Worm (Caenorhabditis elegans) whole organism, late embryonic: ENCODE results near the gene erfa-1.
A peak's percentile ranks its signal among the peaks of the same experiment; 100 is the strongest.

Experiments used
- C38D4.7 ChIP-seq: fragments of 200-800 bp; sonication (Bioruptor generic); optimal IDR thresholded peaks from 2 replicates; lab custom pipeline; 2018; ENCODE audit warnings: mild to moderate bottlenecking, missing genetic modification characterization, moderate library complexity, missing compliant biosample characterization
- K02D7.2 ChIP-seq: sonication (generic microtip); optimal IDR thresholded peaks from 2 replicates; lab custom pipeline; 2017; ENCODE audit warnings: mild to moderate bottlenecking, missing genetic modification characterization, missing compliant biosample characterization
- K09A11.1 ChIP-seq: sonication (generic microtip); optimal IDR thresholded peaks from 2 replicates; lab custom pipeline; 2017; ENCODE audit warnings: antibody characterized with exemption, mild to moderate bottlenecking, missing genetic modification characterization, missing compliant biosample characterization; ENCODE audit not compliant: insufficient read depth
- Y22D7AL.16 ChIP-seq: sonication (generic microtip); optimal IDR thresholded peaks from 2 replicates; lab custom pipeline; 2016; ENCODE audit warnings: missing genetic modification characterization, missing compliant biosample characterization
- ceh-18 ChIP-seq: sonication (generic microtip); optimal IDR thresholded peaks from 2 replicates; lab custom pipeline; 2016; ENCODE audit warnings: missing genetic modification characterization, missing compliant biosample characterization
- ceh-2 ChIP-seq: sonication (generic microtip); optimal IDR thresholded peaks from 2 replicates; lab custom pipeline; 2016; ENCODE audit warnings: missing genotype, missing genetic modification characterization, missing compliant biosample characterization
- ceh-22 ChIP-seq: sonication (generic microtip); optimal IDR thresholded peaks from 2 replicates; lab custom pipeline; 2017; ENCODE audit warnings: missing biosample characterization, missing genetic modification characterization
- ceh-30 ChIP-seq: fragments of 150-350 bp; optimal IDR thresholded peaks from 2 replicates; lab custom pipeline; 2014; ENCODE audit warnings: missing biosample characterization, missing genetic modification characterization
- ceh-31 ChIP-seq: sonication (generic microtip); optimal IDR thresholded peaks from 2 replicates; lab custom pipeline; 2016; ENCODE audit warnings: missing genetic modification characterization, missing compliant biosample characterization
- ceh-45 ChIP-seq: fragments of 200-800 bp; sonication (Bioruptor generic); IDR thresholded peaks from 2 replicates; pipeline ENCODE4 v1.3.6; 2022; ENCODE audit warnings: missing genetic modification reagents, missing genetic modification characterization, missing compliant biosample characterization
- ceh-48 ChIP-seq: sonication (generic microtip); optimal IDR thresholded peaks from 2 replicates; lab custom pipeline; 2016; ENCODE audit warnings: missing genetic modification characterization, inconsistent platforms, missing compliant biosample characterization
- che-1 ChIP-seq: sonication (generic microtip); optimal IDR thresholded peaks from 2 replicates; lab custom pipeline; 2016; ENCODE audit warnings: mild to moderate bottlenecking, missing genetic modification characterization, missing compliant biosample characterization
- elt-2 ChIP-seq: sonication (generic microtip); optimal IDR thresholded peaks from 2 replicates; lab custom pipeline; 2016; ENCODE audit warnings: missing genetic modification reagents, missing genetic modification characterization, missing compliant biosample characterization
- elt-4 ChIP-seq: sonication (generic microtip); optimal IDR thresholded peaks from 2 replicates; lab custom pipeline; 2016; ENCODE audit warnings: missing genetic modification characterization, missing compliant biosample characterization
- eyg-1 ChIP-seq: sonication (generic microtip); optimal IDR thresholded peaks from 2 replicates; lab custom pipeline; 2016; ENCODE audit warnings: missing genotype, missing genetic modification characterization, missing compliant biosample characterization
- hlh-6 ChIP-seq: sonication (generic microtip); optimal IDR thresholded peaks from 2 replicates; lab custom pipeline; 2016; ENCODE audit warnings: missing genotype, missing genetic modification characterization, missing compliant biosample characterization
- hlh-8 ChIP-seq: sonication (generic microtip); optimal IDR thresholded peaks from 2 replicates; lab custom pipeline; 2016; ENCODE audit warnings: missing genotype, missing genetic modification characterization, missing compliant biosample characterization
- lim-6 ChIP-seq: sonication (generic microtip); optimal IDR thresholded peaks from 2 replicates; lab custom pipeline; 2016; ENCODE audit warnings: missing genetic modification characterization, missing compliant biosample characterization
- madf-2 ChIP-seq: sonication (generic microtip); optimal IDR thresholded peaks from 2 replicates; lab custom pipeline; 2017; ENCODE audit warnings: missing genetic modification characterization, missing compliant biosample characterization
- nfya-1 ChIP-seq: sonication (generic microtip); optimal IDR thresholded peaks from 2 replicates; lab custom pipeline; 2017; ENCODE audit warnings: missing genetic modification characterization, mild to moderate bottlenecking, missing compliant biosample characterization, antibody characterized with exemption, moderate library complexity
- nhr-11 ChIP-seq: fragments of 150-350 bp; optimal IDR thresholded peaks from 2 replicates; lab custom pipeline; 2014; ENCODE audit warnings: missing biosample characterization, missing genetic modification characterization
- npax-4 ChIP-seq: sonication (generic microtip); optimal IDR thresholded peaks from 2 replicates; lab custom pipeline; 2016; ENCODE audit warnings: missing genetic modification characterization, missing compliant biosample characterization
- odd-2 ChIP-seq: sonication (generic microtip); optimal IDR thresholded peaks from 2 replicates; lab custom pipeline; 2017; ENCODE audit warnings: antibody characterized with exemption, mild to moderate bottlenecking, missing genetic modification characterization, missing compliant biosample characterization
- pat-9 ChIP-seq: fragments of 200-800 bp; sonication (Bioruptor generic); optimal IDR thresholded peaks from 2 replicates; lab custom pipeline; 2018; ENCODE audit warnings: mild to moderate bottlenecking, missing genetic modification characterization, moderate library complexity, missing compliant biosample characterization
- pax-1 ChIP-seq: fragments of 150-350 bp; optimal IDR thresholded peaks from 2 replicates; lab custom pipeline; 2014; ENCODE audit warnings: missing biosample characterization, missing genetic modification characterization
- pha-2 ChIP-seq: sonication (generic microtip); optimal IDR thresholded peaks from 2 replicates; lab custom pipeline; 2017; ENCODE audit warnings: mild to moderate bottlenecking, missing genetic modification characterization, missing compliant biosample characterization
- pha-4 ChIP-seq: fragments of 150-350 bp; optimal IDR thresholded peaks from 2 replicates; lab custom pipeline; 2018; ENCODE audit warnings: missing biosample characterization, missing genetic modification reagents, missing genetic modification characterization
- pros-1 ChIP-seq: fragments of 150-350 bp; optimal IDR thresholded peaks from 2 replicates; lab custom pipeline; 2014; ENCODE audit warnings: missing biosample characterization, missing genetic modification reagents, missing genetic modification characterization
- ref-2 ChIP-seq: sonication (generic microtip); optimal IDR thresholded peaks from 2 replicates; lab custom pipeline; 2016; ENCODE audit warnings: missing genetic modification characterization, missing compliant biosample characterization
- sdc-2 ChIP-seq: sonication (generic microtip); optimal IDR thresholded peaks from 2 replicates; lab custom pipeline; 2016; ENCODE audit warnings: missing genotype, missing genetic modification characterization, missing compliant biosample characterization
- sox-4 ChIP-seq: sonication (generic microtip); optimal IDR thresholded peaks from 2 replicates; lab custom pipeline; 2017; ENCODE audit warnings: mild to moderate bottlenecking, missing genetic modification characterization, inconsistent platforms, missing compliant biosample characterization
- tbx-7 ChIP-seq: sonication (generic microtip); optimal IDR thresholded peaks from 2 replicates; lab custom pipeline; 2016; ENCODE audit warnings: missing genotype, missing genetic modification characterization, missing compliant biosample characterization
- unc-55 ChIP-seq: sonication (generic microtip); optimal IDR thresholded peaks from 2 replicates; lab custom pipeline; 2017; ENCODE audit warnings: missing biosample characterization, missing genetic modification reagents, missing genetic modification characterization
- ztf-16 ChIP-seq: sonication (generic microtip); optimal IDR thresholded peaks from 2 replicates; lab custom pipeline; 2017; ENCODE audit warnings: missing genetic modification characterization, missing compliant biosample characterization

Gene erfa-1

DNA sequence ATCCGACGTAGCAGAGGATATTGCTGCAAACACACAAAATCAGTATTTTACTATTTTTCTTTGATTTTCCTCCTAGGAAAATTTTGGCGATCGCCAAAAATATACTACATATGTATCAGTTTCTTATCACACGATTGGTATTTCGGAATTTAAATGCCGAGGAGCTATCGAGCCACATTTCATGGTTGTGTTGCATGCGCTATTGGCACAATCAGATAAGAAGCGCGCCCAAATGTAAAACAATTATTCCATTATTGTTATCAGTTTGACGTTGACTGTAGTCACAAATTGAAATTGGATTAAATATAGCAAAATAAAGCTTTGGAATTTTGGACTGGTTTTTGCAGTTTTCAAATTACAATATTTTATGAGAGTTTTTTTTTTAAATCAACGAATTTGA is 35.0 kb upstream of the erfa-1 start:
- TF ChIP-seq C38D4.7 (GFP tag; lab: Kevin White, UChicago) (no peak), Y22D7AL.16 (tag; lab: Kevin White, UChicago) (no peak), odd-2 (no peak)

DNA sequence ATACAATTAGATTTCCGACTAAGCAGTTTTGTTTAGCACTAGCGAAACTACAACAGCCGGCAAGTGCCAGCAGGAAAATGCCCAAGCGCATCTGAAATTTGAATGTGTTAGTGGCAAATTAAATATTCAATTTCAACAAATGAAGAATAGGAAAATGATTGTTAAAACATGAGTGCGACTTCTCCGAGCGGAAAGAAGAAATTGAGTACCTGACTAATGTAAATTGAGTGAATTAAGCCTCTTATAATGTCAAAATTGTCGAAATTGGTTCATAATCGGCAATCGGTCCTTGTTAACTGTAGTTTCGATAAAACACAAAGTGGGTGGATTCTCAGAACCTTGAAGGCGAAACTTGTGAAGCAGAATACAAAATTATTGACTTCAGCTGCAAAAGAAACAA is 34.1 kb upstream of the erfa-1 start, which contains the start of gene gfi-1:
TSS of gene gfi-1 (minus strand) at position 101 of the 400 bp plus-strand sequence.
- TF ChIP-seq pha-2 (tag; lab: Kevin White, UChicago) (no peak), ceh-2 (tag; lab: Kevin White, UChicago) (no peak), elt-4 (tag; lab: Kevin White, UChicago) (no peak), ceh-30 (tag; lab: Kevin White, UChicago) (no peak), K02D7.2 (tag; lab: Kevin White, UChicago) (no peak), npax-4 (tag; lab: Kevin White, UChicago) (no peak), C38D4.7 (GFP tag; lab: Kevin White, UChicago) (no peak), che-1 (tag; lab: Kevin White, UChicago) (no peak), eyg-1 (tag; lab: Kevin White, UChicago) (no peak)

DNA sequence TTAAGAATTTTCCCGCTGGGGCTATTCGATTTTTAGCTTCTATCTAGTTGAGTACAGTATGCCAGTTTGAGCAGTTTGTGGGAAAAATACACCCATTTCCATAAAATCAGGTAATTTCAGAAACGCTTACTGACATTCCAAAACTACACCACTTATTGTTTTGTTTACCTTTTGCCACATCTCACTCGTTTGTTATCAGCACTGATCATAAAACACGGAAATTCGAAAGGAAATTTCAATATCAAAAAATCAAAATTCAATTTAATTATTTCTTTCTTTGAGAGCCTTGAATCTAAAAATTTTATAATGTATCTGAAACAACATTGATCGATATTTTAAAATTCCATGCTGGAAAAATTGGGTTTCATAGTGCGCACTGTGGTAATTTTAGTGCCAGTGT is 33.4 kb upstream of the erfa-1 start:
- TF ChIP-seq pros-1 (tag; lab: Kevin White, UChicago) (no peak), sdc-2 (no peak), ceh-22 (no peak), ceh-48 (tag; lab: Kevin White, UChicago) (no peak), pat-9 (no peak), unc-55 (GFP tag; lab: Kevin White, UChicago) (no peak), nfya-1 (tag; lab: Kevin White, UChicago) (no peak), hlh-6 (tag; lab: Kevin White, UChicago) (no peak), ceh-45 (GFP tag; lab: Robert Waterston, UW) (no peak), nhr-11 (tag; lab: Kevin White, UChicago) (no peak), ceh-18 (tag; lab: Kevin White, UChicago) (no peak), pha-4 (tag; lab: Kevin White, UChicago) (no peak), K09A11.1 (no peak), sox-4 (tag; lab: Kevin White, UChicago) (no peak), hlh-8 (no peak), odd-2 (no peak)
- TF ChIP-seq, all 69 proteins: peak for 0

DNA sequence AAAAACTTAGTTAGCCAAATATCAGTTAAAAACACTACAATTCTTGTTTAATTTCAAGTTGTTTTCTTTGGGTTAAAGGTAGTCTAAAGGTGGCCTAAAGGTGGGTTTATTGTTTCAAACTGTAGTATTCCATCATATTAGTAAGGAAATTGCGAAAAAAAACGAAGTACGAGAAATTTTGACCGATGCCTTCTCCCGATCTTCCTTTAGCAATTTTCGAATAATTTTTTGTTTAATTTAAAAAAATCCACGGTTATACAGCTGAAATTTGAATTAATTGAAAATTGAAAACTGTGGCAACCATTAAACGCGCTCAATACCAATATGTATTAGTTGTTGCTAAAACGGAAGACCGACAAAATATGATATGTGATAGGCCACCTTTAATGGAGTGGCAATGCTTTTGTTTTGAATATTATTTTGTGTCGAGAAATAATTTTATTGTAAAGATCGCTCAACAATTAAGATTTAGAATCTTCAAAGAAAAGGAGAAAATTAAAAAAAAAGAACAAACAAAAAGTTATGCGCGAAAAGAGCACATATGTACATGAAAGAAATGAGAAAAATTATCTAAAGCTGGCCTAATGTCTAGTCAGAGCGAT is 32.9 kb upstream of the erfa-1 start:
- TF ChIP-seq ceh-31 (tag; lab: Kevin White, UChicago) (no peak), ref-2 (tag; lab: Kevin White, UChicago) (no peak), ceh-30 (tag; lab: Kevin White, UChicago) (no peak), lim-6 (tag; lab: Kevin White, UChicago) (no peak), pax-1 (tag; lab: Kevin White, UChicago) (no peak), pat-9 (no peak), madf-2 (no peak), tbx-7 (no peak), ceh-2 (tag; lab: Kevin White, UChicago) (no peak), ztf-16 (tag; lab: Kevin White, UChicago) (no peak)

DNA sequence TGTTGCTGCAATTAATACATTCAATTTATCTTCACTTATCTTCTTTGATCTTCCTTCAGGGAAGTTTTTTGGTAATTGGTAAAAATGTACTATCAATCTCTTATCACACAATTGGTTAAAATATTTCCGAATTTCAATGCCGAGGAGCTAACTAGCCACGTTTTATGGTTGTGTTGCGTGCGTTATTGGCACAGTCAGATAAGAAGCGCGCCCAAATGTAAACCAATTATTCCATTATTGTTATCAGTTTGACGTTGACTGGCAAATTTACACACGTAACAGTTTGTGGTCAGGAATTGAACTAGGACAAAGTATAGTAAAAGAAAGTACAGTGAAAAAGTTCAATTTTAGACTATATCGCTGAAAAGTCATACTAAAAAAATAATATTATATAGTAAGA is 26.3 kb upstream of the erfa-1 start:
- TF ChIP-seq Y22D7AL.16 (tag; lab: Kevin White, UChicago) = no peak
- TF ChIP-seq elt-2 (tag; lab: Kevin White, UChicago) = peak; percentile 13
